Fruit fly (Drosophila melanogaster) S2 (cell line): ENCODE data around the gene CG4565.

Experiments used
- CG8478 ChIP-seq: fragments of >200 bp; optimal IDR thresholded peaks from 2 replicates; lab custom pipeline; 2018
- CTCF ChIP-seq, 2 experiments: fragments of >200 bp; optimal IDR thresholded peaks; 2 replicates each; lab custom pipeline; 2018

DNA sequence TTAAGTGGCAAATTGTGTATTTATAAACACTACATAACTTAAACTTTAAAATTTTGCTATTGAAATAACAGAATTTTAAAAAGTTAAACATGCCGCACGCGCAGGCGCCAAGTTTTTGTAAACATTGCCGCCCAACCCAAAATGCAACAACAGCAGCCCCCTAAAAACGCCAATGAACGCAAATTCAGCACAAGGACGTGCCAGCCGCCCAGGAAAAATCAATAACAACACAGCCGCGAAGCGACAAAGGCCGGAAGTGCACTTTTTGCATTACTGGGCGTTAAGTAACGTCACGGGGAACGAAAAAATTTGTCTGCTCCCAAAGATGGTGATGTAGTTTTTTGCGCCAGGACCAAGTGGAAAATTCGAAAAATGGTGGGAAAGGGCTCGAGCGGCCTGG lies 20.3 kb downstream of the CG4565 start, which contains the start of gene CG4596:
- TF ChIP-seq CTCF (optimal IDR thresholded peaks at IDR 0.05; lab: Kevin White, UChicago) (no peak), CG8478 (lab: Kevin White, UChicago) (no peak)
